Worm (Caenorhabditis elegans) whole organism, L3 larva: Measurements from ENCODE around the gene aagr-1.
"Not testable (repeated sequence)": the region's sequence is repeated elsewhere in the genome, so short reads cannot be mapped to it uniquely, and the experiment has no call there.

Experiments
- R02D3.7 ChIP-seq: fragments of 150-350 bp; optimal IDR thresholded peaks from 2 replicates; lab custom pipeline; 2014; ENCODE audit warnings: missing biosample characterization, missing genetic modification characterization
- ZK546.5 ChIP-seq: sonication (generic microtip); optimal IDR thresholded peaks from 2 replicates; lab custom pipeline; 2017; ENCODE audit warnings: missing biosample characterization, missing genetic modification characterization
- aly-2 ChIP-seq: fragments of 150-350 bp; optimal IDR thresholded peaks from 2 replicates; lab custom pipeline; 2014; ENCODE audit warnings: missing biosample characterization, missing genetic modification characterization
- ama-1 ChIP-seq: fragments of 150-350 bp; optimal IDR thresholded peaks from 2 replicates; lab custom pipeline; 2018
- ceh-16 ChIP-seq: sonication (generic microtip); optimal IDR thresholded peaks from 2 replicates; lab custom pipeline; 2017; ENCODE audit warnings: missing biosample characterization, missing genetic modification characterization
- ceh-28 ChIP-seq: fragments of 150-350 bp; optimal IDR thresholded peaks from 2 replicates; lab custom pipeline; 2014; ENCODE audit warnings: missing biosample characterization, missing genetic modification reagents, missing genetic modification characterization
- egl-27 ChIP-seq: sonication (generic microtip); optimal IDR thresholded peaks from 4 replicates; lab custom pipeline; 2017; ENCODE audit warnings: missing biosample characterization, missing genetic modification reagents, missing genetic modification characterization
- egl-5 ChIP-seq: fragments of 150-350 bp; optimal IDR thresholded peaks from 2 replicates; lab custom pipeline; 2017; ENCODE audit warnings: missing biosample characterization, missing genetic modification reagents, missing genetic modification characterization, inconsistent platforms
- elt-1 ChIP-seq: fragments of 150-350 bp; optimal IDR thresholded peaks from 2 replicates; lab custom pipeline; 2014; ENCODE audit warnings: missing biosample characterization, missing genetic modification characterization
- elt-2 ChIP-seq: sonication (generic microtip); optimal IDR thresholded peaks from 2 replicates; lab custom pipeline; 2016; ENCODE audit warnings: missing genetic modification reagents, mild to moderate bottlenecking, missing genetic modification characterization, missing compliant biosample characterization
- eor-1 ChIP-seq, 2 experiments: fragments of 150-350 bp; optimal IDR thresholded peaks; 2 replicates each; lab custom pipeline; 2014 to 2018; ENCODE audit warnings: missing biosample characterization in 2 of 2, missing genetic modification characterization in 2 of 2
- fkh-2 ChIP-seq: fragments of 150-350 bp; optimal IDR thresholded peaks from 2 replicates; lab custom pipeline; 2014; ENCODE audit warnings: missing biosample characterization, missing genetic modification reagents, missing genetic modification characterization
- hmg-11 ChIP-seq: sonication (generic microtip); optimal IDR thresholded peaks from 2 replicates; lab custom pipeline; 2016; ENCODE audit warnings: missing genetic modification characterization, missing compliant biosample characterization
- lin-15B ChIP-seq: fragments of 150-350 bp; optimal IDR thresholded peaks from 2 replicates; lab custom pipeline; 2014; ENCODE audit warnings: missing biosample characterization, missing genetic modification characterization
- lin-39 ChIP-seq: fragments of 150-350 bp; optimal IDR thresholded peaks from 2 replicates; lab custom pipeline; 2018; ENCODE audit warnings: missing biosample characterization, missing genetic modification reagents, missing genetic modification characterization
- lsy-12 ChIP-seq: sonication (generic microtip); optimal IDR thresholded peaks from 2 replicates; lab custom pipeline; 2016; ENCODE audit warnings: mild to moderate bottlenecking, missing genetic modification characterization, missing compliant biosample characterization
- nfya-1 ChIP-seq: sonication (generic microtip); optimal IDR thresholded peaks from 2 replicates; lab custom pipeline; 2017; ENCODE audit warnings: missing genetic modification characterization, mild to moderate bottlenecking, missing compliant biosample characterization, antibody characterized with exemption, moderate library complexity; ENCODE audit not compliant: insufficient read depth
- nhr-11 ChIP-seq: fragments of 150-350 bp; optimal IDR thresholded peaks from 2 replicates; lab custom pipeline; 2014; ENCODE audit warnings: missing biosample characterization, missing genetic modification characterization
- nhr-12 ChIP-seq: fragments of 150-350 bp; optimal IDR thresholded peaks from 2 replicates; lab custom pipeline; 2014; ENCODE audit warnings: missing biosample characterization, missing genetic modification characterization
- nhr-23 ChIP-seq: fragments of 150-350 bp; optimal IDR thresholded peaks from 2 replicates; lab custom pipeline; 2014; ENCODE audit warnings: missing biosample characterization, missing genetic modification reagents, missing genetic modification characterization
- nhr-237 ChIP-seq: fragments of 150-350 bp; optimal IDR thresholded peaks from 2 replicates; lab custom pipeline; 2014; ENCODE audit warnings: missing biosample characterization, missing genetic modification characterization
- nhr-25 ChIP-seq: sonication (generic microtip); optimal IDR thresholded peaks from 2 replicates; lab custom pipeline; 2017; ENCODE audit warnings: missing biosample characterization, missing genetic modification characterization
- nhr-43 ChIP-seq: sonication (generic microtip); optimal IDR thresholded peaks from 2 replicates; lab custom pipeline; 2016; ENCODE audit warnings: mild to moderate bottlenecking, missing genetic modification characterization, missing compliant biosample characterization; ENCODE audit not compliant: poor library complexity, severe bottlenecking
- nhr-67 ChIP-seq: fragments of 150-350 bp; optimal IDR thresholded peaks from 2 replicates; lab custom pipeline; 2014; ENCODE audit warnings: missing biosample characterization, missing genetic modification characterization
- nhr-76 ChIP-seq: fragments of 150-350 bp; sonication (generic microtip); optimal IDR thresholded peaks from 5 replicates; lab custom pipeline; 2014; ENCODE audit warnings: missing biosample characterization, missing genetic modification characterization
- nhr-77 ChIP-seq: fragments of 150-350 bp; optimal IDR thresholded peaks from 2 replicates; lab custom pipeline; 2014; ENCODE audit warnings: missing biosample characterization, missing genetic modification characterization
- pha-4 ChIP-seq: fragments of 150-350 bp; optimal IDR thresholded peaks from 2 replicates; lab custom pipeline; 2014; ENCODE audit warnings: missing biosample characterization, missing genetic modification reagents, missing genetic modification characterization
- pqm-1 ChIP-seq: fragments of 150-350 bp; optimal IDR thresholded peaks from 2 replicates; lab custom pipeline; 2017; ENCODE audit warnings: missing biosample characterization, missing genetic modification characterization, inconsistent platforms
- sea-2 ChIP-seq: fragments of 150-350 bp; sonication (generic microtip); optimal IDR thresholded peaks from 4 replicates; lab custom pipeline; 2014; ENCODE audit warnings: missing biosample characterization, missing genetic modification reagents, missing genetic modification characterization
- skn-1 ChIP-seq: fragments of 150-350 bp; optimal IDR thresholded peaks from 2 replicates; lab custom pipeline; 2014; ENCODE audit warnings: missing biosample characterization, missing genetic modification characterization
- tbx-2 ChIP-seq: sonication (generic microtip); optimal IDR thresholded peaks from 2 replicates; lab custom pipeline; 2016; ENCODE audit warnings: mild to moderate bottlenecking, missing genetic modification characterization, missing compliant biosample characterization
- unc-39 ChIP-seq: sonication (generic microtip); optimal IDR thresholded peaks from 4 replicates; lab custom pipeline; 2017; ENCODE audit warnings: missing biosample characterization, missing genetic modification characterization
- ztf-11 ChIP-seq: fragments of 150-350 bp; optimal IDR thresholded peaks from 2 replicates; lab custom pipeline; 2014; ENCODE audit warnings: missing biosample characterization, missing genetic modification characterization

The aagr-1 gene

ce11 chrIV:8345518-8345917, 20.8 kb upstream of the aagr-1 start, which contains the start of gene F17E9.5:
Gene F17E9.5 (plus strand): TSS chrIV:8345818.
- TF ChIP-seq lin-39 (tag; lab: Kevin White, UChicago) (no peak), tbx-2 (tag; lab: Kevin White, UChicago) (no peak), fkh-2 (tag; lab: Kevin White, UChicago) (no peak), nhr-77 (tag; lab: Kevin White, UChicago) (no peak), nhr-76 (tag; lab: Kevin White, UChicago) (no peak), eor-1 (tag; optimal IDR thresholded peaks at IDR 0.05; lab: Kevin White, UChicago) (no peak), R02D3.7 (tag; lab: Kevin White, UChicago) (no peak), sea-2 (GFP tag; lab: Kevin White, UChicago) (no peak), nhr-25 (tag; lab: Kevin White, UChicago) (no peak), nhr-12 (no peak), unc-39 (tag; lab: Kevin White, UChicago) (no peak), aly-2 (no peak), elt-2 (no peak), ZK546.5 (tag; lab: Kevin White, UChicago) (no peak), nfya-1 (tag; lab: Kevin White, UChicago) (no peak)

ce11 chrIV:8347051-8347450, 19.3 kb upstream of the aagr-1 start, which contains the start of the genes F17E9.18 and F17E9.15:
Gene F17E9.18 (minus strand): TSS chrIV:8347151.
Gene F17E9.15 (plus strand): TSS chrIV:8347418.
- no peak for TF ChIP-seq nhr-43 (tag; lab: Kevin White, UChicago)
- no peak for TF ChIP-seq pha-4 (tag; lab: Kevin White, UChicago)
- no peak for TF ChIP-seq lin-15B (tag; lab: Kevin White, UChicago)
- no peak for TF ChIP-seq nhr-237 (tag; lab: Kevin White, UChicago)

- TF ChIP-seq pqm-1 (tag; lab: Kevin White, UChicago) (no peak), nhr-23 (no peak), fkh-2 (tag; lab: Kevin White, UChicago) (no peak), ceh-16 (no peak), nhr-76 (tag; lab: Kevin White, UChicago) (no peak), nhr-237 (tag; lab: Kevin White, UChicago) (no peak), nhr-43 (tag; lab: Kevin White, UChicago) (no peak), lsy-12 (tag; lab: Kevin White, UChicago) (no peak), nfya-1 (tag; lab: Kevin White, UChicago) (no peak), ZK546.5 (tag; lab: Kevin White, UChicago) (no peak), nhr-67 (tag; lab: Kevin White, UChicago) (no peak), nhr-11 (tag; lab: Kevin White, UChicago) (no peak), ztf-11 (tag; lab: Kevin White, UChicago) (no peak), hmg-11 (tag; lab: Kevin White, UChicago) (no peak), sea-2 (GFP tag; lab: Kevin White, UChicago) (no peak), ama-1 (lab: Kevin White, UChicago) (no peak), ceh-28 (no peak), elt-1 (no peak), egl-5 (tag; lab: Kevin White, UChicago) (no peak), lin-39 (tag; lab: Kevin White, UChicago) (no peak)
Measured at ce11 chrIV:8348073-8348472, 18.2 kb upstream of the aagr-1 start, which contains the start of gene F17E9.4. Gene F17E9.4 (plus strand): TSS chrIV:8348373.

ce11 chrIV:8352036-8352435, 14.3 kb upstream of the aagr-1 start, which contains the start of gene F17E9.16:
Gene F17E9.16 (plus strand): TSS chrIV:8352336.
- not testable (repeated sequence) for TF ChIP-seq nhr-23; nhr-237 (tag; lab: Kevin White, UChicago); egl-27

- TF ChIP-seq egl-5 (tag; lab: Kevin White, UChicago) (no peak), nhr-23 (no peak), ZK546.5 (tag; lab: Kevin White, UChicago) (no peak), skn-1 (no peak), sea-2 (GFP tag; lab: Kevin White, UChicago) (no peak), pha-4 (tag; lab: Kevin White, UChicago) (no peak), nhr-77 (tag; lab: Kevin White, UChicago) (no peak)
Measured at ce11 chrIV:8354572-8354971, 11.7 kb upstream of the aagr-1 start, which contains the start of gene F17E9.3. Gene F17E9.3 (plus strand): TSS chrIV:8354872.
